Worm (Caenorhabditis elegans): ENCODE measurements around the gene T07G12.5.
A peak's percentile ranks its signal among the peaks of the same experiment; 100 is the strongest.

The T07G12.5 gene

ce11 chrIV:10574471-10574870 is 29.5 kb upstream of the T07G12.5 start:
- TF ChIP-seq egl-43 (GFP tag; IDR thresholded peaks at IDR 0.05) (no peak), sdz-12 (GFP tag; optimal IDR thresholded peaks at IDR 0.05) (no peak), duxl-1 (tag; optimal IDR thresholded peaks at IDR 0.05; ENCODE audit: poor library complexity) (no peak), rbr-2 (tag; optimal IDR thresholded peaks at IDR 0.05) (no peak), nhr-111 (GFP tag; optimal IDR thresholded peaks at IDR 0.05) (no peak), aha-1 (tag) (peak; percentile 81), Y5F2A.4 (GFP tag; optimal IDR thresholded peaks at IDR 0.05) (no peak)

ce11 chrIV:10573471-10573870 is 28.5 kb upstream of the T07G12.5 start:
- TF ChIP-seq fkh-10 (GFP tag; optimal IDR thresholded peaks at IDR 0.05) (peak; percentile 67), madf-5 (GFP tag; IDR thresholded peaks at IDR 0.05) (no peak), ces-1 (GFP tag; optimal IDR thresholded peaks at IDR 0.05) (peak; percentile 81)

DNA sequence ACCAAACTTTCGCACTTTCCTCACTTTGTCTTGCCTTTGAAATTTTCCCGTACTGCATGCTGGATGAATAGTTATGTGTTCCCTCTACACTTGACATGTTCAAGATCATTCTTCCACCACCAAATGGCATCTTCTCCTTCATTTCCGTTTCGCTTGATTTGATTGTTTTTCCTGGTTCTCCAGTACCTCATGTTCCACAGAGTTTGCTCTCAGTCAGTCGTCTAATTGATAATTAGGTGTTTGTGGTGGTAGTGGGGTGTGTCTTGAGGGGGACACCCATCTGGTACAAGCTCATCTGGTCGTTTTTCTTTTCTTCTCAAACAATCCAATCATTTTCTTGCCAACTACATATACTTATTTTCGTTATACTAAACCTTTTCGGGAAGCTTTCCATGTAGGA is 26.1 kb upstream of the T07G12.5 start:
- no peak for TF ChIP-seq nhr-25 (tag; optimal IDR thresholded peaks at IDR 0.05; ENCODE audit: borderline replicate concordance, insufficient read depth)

DNA sequence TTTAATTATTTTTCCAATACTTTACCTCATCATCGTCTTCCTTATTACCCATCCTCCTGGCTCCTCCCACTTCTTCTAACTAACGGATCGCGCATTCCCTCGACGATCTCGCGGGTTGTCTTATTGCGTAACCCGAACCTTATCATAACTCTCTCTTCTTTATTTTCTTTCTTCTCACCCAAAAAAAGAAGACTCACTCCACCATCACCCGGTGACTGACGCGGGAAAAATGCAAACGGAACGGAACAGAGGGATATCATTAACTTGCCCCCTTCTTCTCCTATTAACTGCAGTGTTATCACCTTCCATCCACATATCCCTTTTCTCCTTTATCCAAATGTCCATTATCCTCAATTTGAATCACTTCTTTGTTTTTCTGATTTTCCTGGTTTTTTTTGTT is 25.1 kb upstream of the T07G12.5 start:
- TF ChIP-seq zag-1 (tag; optimal IDR thresholded peaks at IDR 0.05) (no peak), skn-1 (tag; optimal IDR thresholded peaks at IDR 0.05) (no peak), rbr-2 (tag; optimal IDR thresholded peaks at IDR 0.05) (no peak), nhr-11 (tag; optimal IDR thresholded peaks at IDR 0.05) (no peak), attf-4 (tag; optimal IDR thresholded peaks at IDR 0.05) (no peak), lin-1 (GFP tag; IDR thresholded peaks at IDR 0.05) (no peak), lir-3 (tag; optimal IDR thresholded peaks at IDR 0.05) (no peak), php-3 (GFP tag; IDR thresholded peaks at IDR 0.05) (no peak), pqm-1 (tag; optimal IDR thresholded peaks at IDR 0.05) (no peak), egl-27 (tag; optimal IDR thresholded peaks at IDR 0.05) (no peak), ZK337.2 (GFP tag; IDR thresholded peaks at IDR 0.05) (no peak), nhr-41 (GFP tag; IDR thresholded peaks at IDR 0.05) (no peak), saeg-2 (GFP tag; IDR thresholded peaks at IDR 0.05) (no peak), zip-11 (GFP tag; IDR thresholded peaks at IDR 0.05) (no peak), lin-29 (GFP tag; IDR thresholded peaks at IDR 0.05) (no peak)

- TF ChIP-seq unc-62 (GFP tag; optimal IDR thresholded peaks at IDR 0.05 in 1 of 2) (peak in 1 of 2 experiments; percentile 95), unc-62 (tag; optimal IDR thresholded peaks at IDR 0.05) (no peak), ceh-44 (GFP tag; IDR thresholded peaks at IDR 0.05) (no peak), mdl-1 (tag; optimal IDR thresholded peaks at IDR 0.05) (no peak), ceh-62 (tag; optimal IDR thresholded peaks at IDR 0.05) (no peak), nhr-28 (tag; optimal IDR thresholded peaks at IDR 0.05) (no peak), nhr-111 (GFP tag; optimal IDR thresholded peaks at IDR 0.05) (no peak), fkh-10 (GFP tag; optimal IDR thresholded peaks at IDR 0.05) (no peak), ceh-20 (GFP tag; IDR thresholded peaks at IDR 0.05) (no peak)
Measured at ce11 chrIV:10567822-10568221, 22.9 kb upstream of the T07G12.5 start.

DNA sequence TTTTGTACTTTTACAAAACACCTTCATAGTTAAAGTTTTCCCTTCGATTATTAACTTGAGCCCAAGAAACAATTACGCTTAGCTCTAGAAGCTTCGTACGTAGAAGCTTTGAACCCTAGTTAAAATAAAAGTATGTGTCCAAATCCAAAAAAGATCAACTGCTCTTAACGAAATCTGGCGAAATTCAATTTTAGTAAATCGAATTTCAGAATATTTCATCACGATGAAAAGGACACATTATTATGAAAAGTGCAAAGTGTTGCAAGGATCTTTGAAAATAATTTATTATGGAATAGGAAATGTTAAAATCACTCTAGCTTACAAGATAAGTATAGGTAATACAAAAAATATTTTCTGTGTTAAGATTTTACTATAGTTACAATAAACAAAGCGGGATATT is 20.3 kb upstream of the T07G12.5 start:
- TF ChIP-seq ces-1 (GFP tag; optimal IDR thresholded peaks at IDR 0.05) (peak; percentile 68), dve-1 (tag; optimal IDR thresholded peaks at IDR 0.05; ENCODE audit: insufficient read depth) (no peak), lsy-2 (tag; optimal IDR thresholded peaks at IDR 0.05) (no peak), skn-1 (tag; optimal IDR thresholded peaks at IDR 0.05) (no peak)

Measured in whole organism, L4 larva.